Worm (Caenorhabditis elegans) whole organism, young adult: ENCODE measurements around the gene chil-15.

Experiments used
- D2030.7 ChIP-seq: fragments of 200-800 bp; sonication (Bioruptor generic); IDR thresholded peaks from 2 replicates; pipeline ENCODE4 v1.3.6; 2022; ENCODE audit warnings: missing genetic modification reagents, missing genetic modification characterization, missing compliant biosample characterization
- F33H1.4 ChIP-seq: fragments of 200-800 bp; sonication (Bioruptor generic); IDR thresholded peaks from 2 replicates; pipeline ENCODE4 v1.3.6; 2022; ENCODE audit warnings: missing genetic modification reagents, missing genetic modification characterization, missing compliant biosample characterization
- F49E8.2 ChIP-seq: sonication (generic microtip); optimal IDR thresholded peaks from 3 replicates; lab custom pipeline; 2017; ENCODE audit warnings: missing genetic modification characterization, mild to moderate bottlenecking, missing compliant biosample characterization, antibody characterized with exemption, moderate library complexity; ENCODE audit not compliant: insufficient read depth
- F57A8.1 ChIP-seq: fragments of 200-800 bp; sonication (Bioruptor generic); optimal IDR thresholded peaks from 2 replicates; lab custom pipeline; 2018; ENCODE audit warnings: mild to moderate bottlenecking, missing genetic modification characterization, moderate library complexity, missing compliant biosample characterization
- F57C9.4 ChIP-seq: sonication (generic microtip); optimal IDR thresholded peaks from 2 replicates; lab custom pipeline; 2017; ENCODE audit warnings: mild to moderate bottlenecking, missing genetic modification characterization, missing compliant biosample characterization
- K11D2.4 ChIP-seq: fragments of 200-800 bp; sonication (Bioruptor generic); IDR thresholded peaks from 2 replicates; pipeline ENCODE4 v1.3.6; 2022; ENCODE audit warnings: missing genetic modification reagents, missing genetic modification characterization, missing compliant biosample characterization
- Y67H2A.10 ChIP-seq: fragments of 200-800 bp; sonication (Bioruptor generic); conservative IDR thresholded peaks from 2 replicates; pipeline ENCODE4 v1.3.6; 2022; ENCODE audit warnings: missing genetic modification reagents, missing genetic modification characterization, missing compliant biosample characterization
- Y95B8A.8 ChIP-seq: fragments of 200-800 bp; sonication (Bioruptor generic); IDR thresholded peaks from 2 replicates; pipeline ENCODE4 v1.3.6; 2022; ENCODE audit warnings: missing genetic modification reagents, missing genetic modification characterization, missing compliant biosample characterization
- ZK185.1 ChIP-seq: sonication (generic microtip); optimal IDR thresholded peaks from 2 replicates; lab custom pipeline; 2016; ENCODE audit warnings: mild to moderate bottlenecking, missing genetic modification characterization, missing compliant biosample characterization; ENCODE audit not compliant: poor library complexity, severe bottlenecking
- atf-7 ChIP-seq: sonication (generic microtip); optimal IDR thresholded peaks from 2 replicates; lab custom pipeline; 2017; ENCODE audit warnings: mild to moderate bottlenecking, missing genetic modification characterization, missing compliant biosample characterization
- attf-5 ChIP-seq: fragments of 200-800 bp; sonication (Bioruptor generic); optimal IDR thresholded peaks from 2 replicates; lab custom pipeline; 2018; ENCODE audit warnings: mild to moderate bottlenecking, missing genetic modification characterization, missing compliant biosample characterization
- ccch-3 ChIP-seq: fragments of 200-800 bp; sonication (Bioruptor generic); optimal IDR thresholded peaks from 2 replicates; lab custom pipeline; 2018; ENCODE audit warnings: mild to moderate bottlenecking, missing genetic modification characterization, missing compliant biosample characterization
- cebp-1 ChIP-seq, 2 experiments: fragments of 200-800 bp in 1 of 2; sonication (Bioruptor generic) in 1 of 2; sonication (generic microtip) in 1 of 2; IDR thresholded peaks in 1 of 2; optimal IDR thresholded peaks in 1 of 2; 2 replicates each; pipeline versions ENCODE4 v1.3.6 to Lab custom; 2017 to 2022; ENCODE audit warnings: missing compliant biosample characterization in 2 of 2, missing genetic modification characterization in 2 of 2, mild to moderate bottlenecking in 1 of 2, missing genetic modification reagents in 1 of 2, moderate library complexity in 1 of 2
- ceh-40 ChIP-seq: fragments of 200-800 bp; sonication (Bioruptor generic); IDR thresholded peaks from 2 replicates; pipeline ENCODE4 v1.3.6; 2022; ENCODE audit warnings: missing genetic modification characterization, missing compliant biosample characterization
- ceh-58 ChIP-seq: fragments of 200-800 bp; sonication (Bioruptor generic); IDR thresholded peaks from 2 replicates; pipeline ENCODE4 v1.3.6; 2022; ENCODE audit warnings: missing genetic modification characterization, missing compliant biosample characterization
- ceh-91 ChIP-seq: fragments of 200-800 bp; sonication (Bioruptor generic); IDR thresholded peaks from 2 replicates; pipeline ENCODE4 v1.3.6; 2022; ENCODE audit warnings: missing genetic modification reagents, missing genetic modification characterization, missing compliant biosample characterization
- dpff-1 ChIP-seq: sonication (generic microtip); optimal IDR thresholded peaks from 2 replicates; lab custom pipeline; 2017; ENCODE audit warnings: mild to moderate bottlenecking, missing genetic modification characterization, missing compliant biosample characterization
- dpl-1 ChIP-seq: fragments of 150-350 bp; optimal IDR thresholded peaks from 2 replicates; lab custom pipeline; 2014; ENCODE audit warnings: missing biosample characterization, missing genetic modification reagents, missing genetic modification characterization
- efl-1 ChIP-seq: fragments of 150-350 bp; optimal IDR thresholded peaks from 2 replicates; lab custom pipeline; 2014; ENCODE audit warnings: missing biosample characterization, missing genetic modification reagents, missing genetic modification characterization
- hlh-12 ChIP-seq: sonication (generic microtip); optimal IDR thresholded peaks from 2 replicates; lab custom pipeline; 2016; ENCODE audit warnings: missing genetic modification characterization, missing compliant biosample characterization
- hmg-1.2 ChIP-seq: fragments of 200-800 bp; sonication (Bioruptor generic); IDR thresholded peaks from 2 replicates; pipeline ENCODE4 v1.3.6; 2022; ENCODE audit warnings: missing genetic modification reagents, missing genetic modification characterization, missing compliant biosample characterization
- lag-1 ChIP-seq: fragments of 200-800 bp; sonication (Bioruptor generic); IDR thresholded peaks from 2 replicates; pipeline ENCODE4 v1.3.6; 2022; ENCODE audit warnings: missing genetic modification reagents, missing genetic modification characterization, missing compliant biosample characterization
- lin-35 ChIP-seq, 3 experiments: fragments of 150-350 bp in 2 of 3; sonication (generic microtip) in 1 of 3; optimal IDR thresholded peaks; 2 replicates each; lab custom pipeline; 2014 to 2018; ENCODE audit warnings: missing biosample characterization in 3 of 3, missing genetic modification characterization in 3 of 3, missing genetic modification reagents in 3 of 3
- lin-54 ChIP-seq: fragments of 200-800 bp; sonication (Bioruptor generic); optimal IDR thresholded peaks from 2 replicates; lab custom pipeline; 2018; ENCODE audit warnings: mild to moderate bottlenecking, missing genetic modification characterization, missing compliant biosample characterization
- lsl-1 ChIP-seq: fragments of 200-800 bp; sonication (Bioruptor generic); optimal IDR thresholded peaks from 2 replicates; lab custom pipeline; 2018; ENCODE audit warnings: mild to moderate bottlenecking, missing genetic modification characterization, moderate library complexity, missing compliant biosample characterization
- madf-6 ChIP-seq: fragments of 200-800 bp; sonication (Bioruptor generic); IDR thresholded peaks from 2 replicates; pipeline ENCODE4 v1.3.6; 2022; ENCODE audit warnings: missing genetic modification reagents, missing genetic modification characterization, missing compliant biosample characterization
- mcd-1 ChIP-seq: fragments of 200-800 bp; sonication (Bioruptor generic); IDR thresholded peaks from 2 replicates; pipeline ENCODE4 v1.3.6; 2022; ENCODE audit warnings: missing genetic modification reagents, missing genetic modification characterization, missing compliant biosample characterization
- mxl-1 ChIP-seq: sonication (generic microtip); optimal IDR thresholded peaks from 2 replicates; lab custom pipeline; 2016; ENCODE audit warnings: missing genetic modification characterization, missing compliant biosample characterization
- nhr-120 ChIP-seq: fragments of 200-800 bp; sonication (Bioruptor generic); IDR thresholded peaks from 2 replicates; pipeline ENCODE4 v1.3.6; 2022; ENCODE audit warnings: missing genetic modification characterization, missing compliant biosample characterization
- nhr-27 ChIP-seq: fragments of 200-800 bp; sonication (Bioruptor generic); optimal IDR thresholded peaks from 2 replicates; lab custom pipeline; 2018; ENCODE audit warnings: mild to moderate bottlenecking, missing genetic modification characterization, moderate library complexity, missing compliant biosample characterization
- nhr-80 ChIP-seq: sonication (generic microtip); optimal IDR thresholded peaks from 2 replicates; lab custom pipeline; 2016; ENCODE audit warnings: missing genetic modification characterization, missing compliant biosample characterization
- nhr-90 ChIP-seq: sonication (generic microtip); optimal IDR thresholded peaks from 2 replicates; lab custom pipeline; 2016; ENCODE audit warnings: missing genotype, mild to moderate bottlenecking, missing genetic modification characterization, missing compliant biosample characterization
- pbrm-1 ChIP-seq: fragments of 200-800 bp; sonication (Bioruptor generic); IDR thresholded peaks from 2 replicates; pipeline ENCODE4 v1.3.6; 2022; ENCODE audit warnings: missing genetic modification reagents, missing genetic modification characterization, missing compliant biosample characterization
- rcor-1 ChIP-seq: fragments of 200-800 bp; sonication (Bioruptor generic); IDR thresholded peaks from 2 replicates; pipeline ENCODE4 v1.3.6; 2022; ENCODE audit warnings: missing genetic modification reagents, missing genetic modification characterization, missing compliant biosample characterization
- snpc-1.1 ChIP-seq: sonication (generic microtip); optimal IDR thresholded peaks from 2 replicates; lab custom pipeline; 2017; ENCODE audit warnings: missing genetic modification characterization, mild to moderate bottlenecking, missing compliant biosample characterization, antibody characterized with exemption, moderate library complexity, missing genotype, missing genetic modification reagents; ENCODE audit not compliant: insufficient read depth
- snpc-3.4 ChIP-seq: sonication (generic microtip); optimal IDR thresholded peaks from 2 replicates; lab custom pipeline; 2017; ENCODE audit warnings: missing genetic modification characterization, mild to moderate bottlenecking, missing compliant biosample characterization, antibody characterized with exemption, moderate library complexity, missing genotype, missing genetic modification reagents
- tbp1 ChIP-seq: fragments of 200-800 bp; sonication (Bioruptor generic); optimal IDR thresholded peaks from 2 replicates; lab custom pipeline; 2018; ENCODE audit warnings: mild to moderate bottlenecking, missing genetic modification characterization, missing compliant biosample characterization
- ztf-18 ChIP-seq: sonication (generic microtip); optimal IDR thresholded peaks from 2 replicates; lab custom pipeline; 2016; ENCODE audit warnings: missing genotype, mild to moderate bottlenecking, missing genetic modification characterization, missing compliant biosample characterization
- ztf-26 ChIP-seq: sonication (generic microtip); optimal IDR thresholded peaks from 2 replicates; lab custom pipeline; 2017; ENCODE audit warnings: missing genetic modification characterization, missing compliant biosample characterization

The chil-15 gene

ce11 chrII:9421969-9422368 lies 21.5 kb downstream of the chil-15 start, which contains the start of gene M176.11:
M176.11 (plus strand) TSS chrII:9422269.
- TF ChIP-seq snpc-3.4 (tag; lab: Kevin White, UChicago): no peak
- no peak for TF ChIP-seq tbp1 (GFP tag; lab: Kevin White, UChicago)
- no peak for TF ChIP-seq ceh-58
- TF ChIP-seq F57A8.1 (GFP tag; lab: Kevin White, UChicago): no peak
- TF ChIP-seq hmg-1.2: no peak
- no peak for TF ChIP-seq mxl-1 (tag; lab: Kevin White, UChicago)
- TF ChIP-seq dpff-1 (tag; lab: Kevin White, UChicago): no peak
- TF ChIP-seq ceh-40 (GFP tag; lab: Robert Waterston, UW): no peak
- no peak for TF ChIP-seq snpc-1.1 (tag; lab: Kevin White, UChicago)
- TF ChIP-seq lsl-1: no peak
- no peak for TF ChIP-seq Y95B8A.8 (GFP tag; lab: Robert Waterston, UW)
- no peak for TF ChIP-seq ceh-91 (GFP tag; lab: Robert Waterston, UW)
- TF ChIP-seq F57C9.4: no peak
- no peak for TF ChIP-seq lin-35 (GFP tag; optimal IDR thresholded peaks at IDR 0.05; lab: Kevin White, UChicago)
- TF ChIP-seq ztf-26 (tag; lab: Kevin White, UChicago): no peak
- no peak for TF ChIP-seq pbrm-1 (GFP tag; lab: Robert Waterston, UW)
- TF ChIP-seq lag-1 (GFP tag; lab: Robert Waterston, UW): no peak
- no peak for TF ChIP-seq nhr-120 (GFP tag; lab: Robert Waterston, UW)

DNA sequence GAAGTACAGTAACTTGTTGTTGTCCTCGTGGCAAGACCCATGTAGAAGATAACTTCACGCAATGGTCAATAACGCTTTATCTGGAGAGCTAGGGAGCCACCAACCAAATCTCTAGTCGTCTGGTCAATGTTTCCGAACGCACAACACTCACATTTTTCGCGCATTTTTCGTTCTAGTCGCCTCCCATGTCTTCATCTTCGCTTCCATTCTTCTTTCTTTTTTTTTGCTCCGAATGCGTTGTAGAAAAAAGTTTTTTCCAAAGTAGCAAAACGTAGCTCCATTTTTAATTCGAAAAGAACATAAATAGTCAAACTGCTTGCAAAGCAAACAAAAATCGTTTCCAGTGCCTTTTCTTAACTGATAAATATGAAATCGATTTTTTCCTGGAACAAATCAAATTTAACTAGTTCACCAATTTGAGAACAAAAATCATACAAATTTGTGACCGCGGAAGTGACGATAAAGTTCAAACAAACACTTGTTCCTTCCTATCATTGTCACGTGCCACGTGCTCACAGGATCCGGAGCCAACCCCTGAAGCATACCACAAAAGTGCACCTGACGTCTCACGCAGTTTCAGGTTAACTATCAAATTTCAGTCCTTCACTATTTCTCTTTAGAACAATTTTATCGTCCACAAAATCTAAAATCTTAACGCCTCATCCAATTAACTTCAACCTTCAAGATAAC lies 24.4 kb downstream of the chil-15 start:
- TF ChIP-seq dpl-1 (GFP tag; lab: Kevin White, UChicago) (no peak), nhr-27 (tag; lab: Kevin White, UChicago) (no peak), hlh-12 (no peak), F49E8.2 (tag; lab: Kevin White, UChicago) (no peak), atf-7 (no peak), Y67H2A.10 (GFP tag; lab: Robert Waterston, UW) (no peak), lin-54 (no peak), nhr-80 (peak; percentile 28)
- TF ChIP-seq, all 124 proteins: peak for 1

DNA sequence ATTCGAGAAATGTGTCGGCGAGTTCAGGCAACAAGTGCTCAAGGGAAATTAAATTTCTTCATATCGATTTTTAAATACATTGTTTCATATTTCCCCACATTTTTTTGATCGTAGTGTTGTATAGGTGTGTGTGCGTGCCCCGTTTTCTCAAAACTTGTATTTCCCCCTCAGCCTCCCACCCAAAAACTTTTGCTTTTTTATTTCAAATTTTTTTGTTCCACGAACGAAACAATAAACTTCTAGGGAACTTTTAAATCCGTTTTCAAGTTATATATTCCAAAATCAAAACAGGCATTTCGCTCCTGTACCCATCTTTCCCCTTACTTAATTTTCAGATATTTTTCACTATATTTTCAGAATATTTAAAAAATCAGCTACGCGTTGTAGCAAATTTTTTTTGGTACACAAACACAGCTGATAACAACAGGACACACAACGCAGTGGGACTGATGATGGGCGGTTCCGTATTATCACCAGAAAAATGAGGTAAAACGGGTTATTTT lies 25.3 kb downstream of the chil-15 start, which contains the start of the genes M176.4 and M176.16:
Gene M176.4, plus strand, starts transcription at position 301 of the 503 bp plus-strand sequence.
Gene M176.16, plus strand, starts transcription at position 453 of the 503 bp plus-strand sequence.
- TF ChIP-seq nhr-90 (tag; lab: Kevin White, UChicago) (no peak), nhr-80 (peak; percentile 53)
- TF ChIP-seq, all 124 proteins: peak for 1

- TF ChIP-seq D2030.7 (GFP tag; lab: Robert Waterston, UW): 0 out of 2 replicates have a peak, but pooled peaks have one; percentile 34
- peak; percentile 23; the same call in 1 of the 2 replicates for TF ChIP-seq K11D2.4
- peak; percentile 7 for TF ChIP-seq efl-1 (GFP tag; lab: Kevin White, UChicago)
- TF ChIP-seq nhr-80: peak; percentile 74
- peak; percentile 33; the same call in 1 of the 2 replicates for TF ChIP-seq hmg-1.2
- TF ChIP-seq madf-6 (GFP tag; lab: Robert Waterston, UW): peak; percentile 51
- no peak for TF ChIP-seq ccch-3 (GFP tag; lab: Kevin White, UChicago)
- TF ChIP-seq attf-5 (GFP tag; lab: Kevin White, UChicago): peak; percentile 32
- TF ChIP-seq tbp1 (GFP tag; lab: Kevin White, UChicago): peak; percentile 30
- no peak for TF ChIP-seq F57A8.1 (GFP tag; lab: Kevin White, UChicago)
- peak; percentile 93 for TF ChIP-seq ztf-18
- no peak for TF ChIP-seq ztf-26 (tag; lab: Kevin White, UChicago)
- TF ChIP-seq ZK185.1: peak; percentile 25
- peak; percentile 40; the same call in 1 of the 2 replicates for TF ChIP-seq mcd-1 (GFP tag; lab: Robert Waterston, UW)
- TF ChIP-seq lin-35 (GFP tag; optimal IDR thresholded peaks at IDR 0.05; lab: Kevin White, UChicago): peak in 1 of 3 experiments; percentile 36
- TF ChIP-seq F33H1.4: peak; percentile 52
- no peak for TF ChIP-seq cebp-1 (GFP tag; IDR thresholded peaks at IDR 0.05; lab: Robert Waterston, UW)
- TF ChIP-seq cebp-1 (tag; optimal IDR thresholded peaks at IDR 0.05; lab: Kevin White, UChicago): peak; percentile 55
- peak; percentile 33; the same call in 1 of the 2 replicates for TF ChIP-seq rcor-1 (GFP tag; lab: Robert Waterston, UW)
These were observed 26.8 kb downstream of the chil-15 start, which contains the start of the genes gss-1 and chch-3 for ce11 chrII:9416381-9417276. gss-1 (minus strand) TSS chrII:9416431. chch-3 (plus strand) TSS chrII:9417013.
